Fruit fly (Drosophila melanogaster): ENCODE results near the gene iPLA2-VIA.

DNA sequence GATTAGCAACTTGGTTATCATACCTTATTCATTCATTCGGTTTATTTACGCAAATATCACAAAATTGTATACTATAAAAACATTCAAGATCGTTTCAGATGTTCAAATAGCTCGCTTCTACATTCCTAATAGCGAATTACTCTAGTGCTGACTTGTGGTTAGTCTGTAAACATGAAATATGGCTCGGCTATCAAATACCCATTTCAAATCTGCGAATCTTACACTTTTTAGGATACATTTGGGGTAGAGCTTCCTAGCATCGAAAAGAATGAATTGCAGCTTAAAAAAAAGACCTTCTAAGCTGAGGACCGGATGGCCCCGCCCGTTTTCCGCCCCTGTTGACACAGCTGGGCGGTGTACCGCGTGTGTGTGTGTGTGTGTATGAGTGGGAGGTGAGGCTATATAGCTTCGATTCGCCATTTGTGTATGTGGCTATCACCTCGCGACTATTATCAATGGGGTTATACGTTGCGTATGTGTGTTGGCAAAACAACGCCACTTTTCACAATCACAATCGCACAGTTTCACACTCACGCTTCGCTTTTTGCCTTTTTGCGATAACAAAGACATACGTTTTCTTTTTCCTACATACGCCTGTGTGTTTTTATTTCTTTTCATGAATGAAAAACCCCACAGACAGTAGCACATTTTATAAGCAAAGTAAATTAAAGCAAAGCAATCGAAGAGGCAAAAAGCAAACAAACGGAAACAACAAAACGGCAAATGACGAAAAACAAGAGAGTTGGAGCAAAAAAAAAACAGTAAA is 17.4 kb downstream of the iPLA2-VIA start:
- TF ChIP-seq cic (GFP tag; optimal IDR thresholded peaks at IDR 0.05): peak; percentile 99
- no peak for TF ChIP-seq Crg-1 (GFP tag; optimal IDR thresholded peaks at IDR 0.05)
- no peak for TF ChIP-seq CG11617 (GFP tag; optimal IDR thresholded peaks at IDR 0.05)
- TF ChIP-seq ovo (GFP tag; optimal IDR thresholded peaks at IDR 0.05): no peak
- no peak for TF ChIP-seq toe (GFP tag; optimal IDR thresholded peaks at IDR 0.05)
- no peak for TF ChIP-seq CG7045 (GFP tag; optimal IDR thresholded peaks at IDR 0.05)
- no peak for TF ChIP-seq CG1620 (GFP tag; optimal IDR thresholded peaks at IDR 0.05)
- peak; percentile 36 for TF ChIP-seq Mnt (GFP tag; optimal IDR thresholded peaks at IDR 0.05)
- TF ChIP-seq CG5204 (GFP tag; optimal IDR thresholded peaks at IDR 0.05): no peak
- TF ChIP-seq tj (GFP tag; optimal IDR thresholded peaks at IDR 0.05): no peak
- TF ChIP-seq CG12768 (GFP tag; optimal IDR thresholded peaks at IDR 0.05): no peak

Data from whole organism, adult.